Fruit fly (Drosophila melanogaster) whole organism, embryonic: ENCODE data around the gene cdi.

Experiments
- Adf1 ChIP-seq: fragments of 200-800 bp; sonication (Bioruptor generic); IDR thresholded peaks from 2 replicates; pipeline ENCODE4 v1.3.6; 2022; ENCODE audit warnings: missing biosample characterization, missing genetic modification characterization
- CG10267 ChIP-seq: fragments of 200-800 bp; sonication (Bioruptor generic); optimal IDR thresholded peaks from 2 replicates; lab custom pipeline; 2018; ENCODE audit warnings: missing biosample characterization, mild to moderate bottlenecking, missing genetic modification characterization, moderate library complexity
- CG10274 ChIP-seq: fragments of 200-800 bp; sonication (Bioruptor generic); optimal IDR thresholded peaks from 3 replicates; lab custom pipeline; 2017; ENCODE audit warnings: missing biosample characterization, mild to moderate bottlenecking, missing genetic modification characterization
- CG10654 ChIP-seq: fragments of 200-800 bp; sonication (Bioruptor generic); optimal IDR thresholded peaks from 2 replicates; lab custom pipeline; 2016; ENCODE audit warnings: missing biosample characterization, missing genetic modification characterization
- CG11456 ChIP-seq: fragments of 200-800 bp; sonication (Bioruptor generic); IDR thresholded peaks from 3 replicates; pipeline ENCODE4 v1.3.6; 2022; ENCODE audit warnings: missing biosample characterization, missing genetic modification characterization
- CG13296 ChIP-seq: fragments of 200-800 bp; sonication (Bioruptor generic); optimal IDR thresholded peaks from 3 replicates; lab custom pipeline; 2018; ENCODE audit warnings: missing biosample characterization, mild to moderate bottlenecking, missing genetic modification characterization
- CG16779 ChIP-seq: fragments of 200-800 bp; sonication (Bioruptor generic); IDR thresholded peaks from 2 replicates; pipeline ENCODE4 v1.3.6; 2022; ENCODE audit warnings: missing biosample characterization, missing genetic modification characterization
- CG17359 ChIP-seq: fragments of 200-800 bp; sonication (Bioruptor generic); optimal IDR thresholded peaks from 3 replicates; lab custom pipeline; 2018; ENCODE audit warnings: missing biosample characterization, mild to moderate bottlenecking, missing genetic modification characterization, moderate library complexity
- CG18011 ChIP-seq: fragments of 200-800 bp; sonication (Bioruptor generic); optimal IDR thresholded peaks from 2 replicates; lab custom pipeline; 2017; ENCODE audit warnings: missing biosample characterization, missing genetic modification characterization, mild to moderate bottlenecking, moderate library complexity, missing genotype
- CG2199 ChIP-seq: fragments of 200-800 bp; sonication (Bioruptor generic); IDR thresholded peaks from 3 replicates; pipeline ENCODE4 v1.3.6; 2022; ENCODE audit warnings: missing biosample characterization, missing genetic modification characterization
- CG2875 ChIP-seq: fragments of 200-800 bp; sonication (Bioruptor generic); optimal IDR thresholded peaks from 2 replicates; lab custom pipeline; 2017; ENCODE audit warnings: missing biosample characterization, mild to moderate bottlenecking, missing genetic modification characterization, missing genetic modification reagents
- CG3065 ChIP-seq: fragments of 200-800 bp; sonication (Bioruptor generic); optimal IDR thresholded peaks from 2 replicates; lab custom pipeline; 2016; ENCODE audit warnings: missing biosample characterization, missing genetic modification characterization
- CG31224 ChIP-seq: fragments of 200-800 bp; sonication (Bioruptor generic); IDR thresholded peaks from 2 replicates; pipeline ENCODE4 v1.3.6; 2022; ENCODE audit warnings: missing biosample characterization, missing genetic modification characterization
- CG32767 ChIP-seq: fragments of 200-800 bp; sonication (Bioruptor generic); IDR thresholded peaks from 2 replicates; pipeline ENCODE4 v1.3.6; 2022; ENCODE audit warnings: missing biosample characterization, missing genetic modification characterization
- CG3407 ChIP-seq: fragments of 200-800 bp; sonication (Bioruptor generic); optimal IDR thresholded peaks from 2 replicates; lab custom pipeline; 2018; ENCODE audit warnings: missing biosample characterization, mild to moderate bottlenecking, missing genetic modification characterization
- CG34224 ChIP-seq: fragments of 200-800 bp; sonication (Bioruptor generic); IDR thresholded peaks from 3 replicates; pipeline ENCODE4 v1.3.6; 2022; ENCODE audit warnings: missing biosample characterization, missing genetic modification characterization; ENCODE audit not compliant: partially characterized antibody
- CG4360 ChIP-seq: fragments of 200-800 bp; sonication (Bioruptor generic); IDR thresholded peaks from 2 replicates; pipeline ENCODE4 v1.3.6; 2022; ENCODE audit warnings: missing biosample characterization, missing genetic modification characterization
- CG6791 ChIP-seq: fragments of 200-800 bp; sonication (Bioruptor generic); IDR thresholded peaks from 3 replicates; pipeline ENCODE4 v1.3.6; 2022; ENCODE audit warnings: missing biosample characterization, missing genetic modification characterization; ENCODE audit not compliant: partially characterized antibody
- CG6813 ChIP-seq: fragments of 200-800 bp; sonication (Bioruptor generic); optimal IDR thresholded peaks from 2 replicates; lab custom pipeline; 2017; ENCODE audit warnings: missing biosample characterization, missing genetic modification characterization, mild to moderate bottlenecking, moderate library complexity, missing genetic modification reagents
- CG7372 ChIP-seq: fragments of 200-800 bp; sonication (Bioruptor generic); IDR thresholded peaks from 2 replicates; pipeline ENCODE4 v1.3.6; 2022; ENCODE audit warnings: missing biosample characterization, missing genetic modification characterization
- CG7839 ChIP-seq: fragments of 200-800 bp; sonication (Bioruptor generic); optimal IDR thresholded peaks from 3 replicates; lab custom pipeline; 2018; ENCODE audit warnings: missing biosample characterization, mild to moderate bottlenecking, missing genetic modification characterization, moderate library complexity
- CG8089 ChIP-seq: fragments of 200-800 bp; sonication (Bioruptor generic); optimal IDR thresholded peaks from 3 replicates; lab custom pipeline; 2016; ENCODE audit warnings: missing biosample characterization, missing genetic modification characterization
- CoRest ChIP-seq: fragments of 200-800 bp; sonication (Bioruptor generic); optimal IDR thresholded peaks from 3 replicates; lab custom pipeline; 2018; ENCODE audit warnings: missing biosample characterization, mild to moderate bottlenecking, missing genetic modification characterization, moderate library complexity
- Dref ChIP-seq: fragments of 200-800 bp; sonication (Bioruptor generic); IDR thresholded peaks from 2 replicates; pipeline ENCODE4 v1.3.6; 2022; ENCODE audit warnings: missing biosample characterization, missing genetic modification characterization
- Eip74EF ChIP-seq, 2 experiments: fragments of 200-800 bp in 1 of 2; fragments of >200 bp in 1 of 2; sonication (Bioruptor generic) in 1 of 2; optimal IDR thresholded peaks; 2 replicates each; lab custom pipeline; 2017 to 2019; ENCODE audit warnings: missing biosample characterization in 2 of 2, missing genetic modification characterization in 2 of 2, mild to moderate bottlenecking in 1 of 2, moderate library complexity in 1 of 2
- Lim3 ChIP-seq: fragments of 200-800 bp; sonication (Bioruptor generic); IDR thresholded peaks from 2 replicates; pipeline ENCODE4 v1.3.6; 2022; ENCODE audit warnings: missing biosample characterization, missing genetic modification characterization
- Pdp1 ChIP-seq, 2 experiments: fragments of 200-800 bp; sonication (Bioruptor generic); optimal IDR thresholded peaks; 3 replicates each; lab custom pipeline; 2016; ENCODE audit warnings: missing biosample characterization in 2 of 2, missing genetic modification characterization in 2 of 2, mild to moderate bottlenecking in 1 of 2, moderate library complexity in 1 of 2
- Stat92E ChIP-seq, 3 experiments: fragments of >200 bp in 2 of 3; fragments of 200-800 bp in 1 of 3; sonication (Bioruptor generic) in 1 of 3; optimal IDR thresholded peaks; 2 replicates each; lab custom pipeline; 2017 to 2019; ENCODE audit warnings: missing biosample characterization in 3 of 3, missing genetic modification characterization in 3 of 3, mild to moderate bottlenecking in 1 of 3, moderate library complexity in 1 of 3
- abd-A ChIP-seq: fragments of 200-800 bp; sonication (Bioruptor generic); optimal IDR thresholded peaks from 3 replicates; lab custom pipeline; 2019; ENCODE audit warnings: missing biosample characterization, mild to moderate bottlenecking, missing genetic modification characterization, moderate library complexity
- bsh ChIP-seq, 2 experiments: fragments of 200-800 bp; sonication (Bioruptor generic); optimal IDR thresholded peaks; 2 replicates each; lab custom pipeline; 2017 to 2018; ENCODE audit warnings: mild to moderate bottlenecking in 2 of 2, missing biosample characterization in 2 of 2, missing genetic modification characterization in 2 of 2, moderate library complexity in 1 of 2
- cato ChIP-seq: fragments of 200-800 bp; sonication (Bioruptor generic); optimal IDR thresholded peaks from 2 replicates; lab custom pipeline; 2016; ENCODE audit warnings: missing biosample characterization, missing genetic modification characterization, borderline replicate concordance
- chn ChIP-seq: fragments of 200-800 bp; sonication (Bioruptor generic); optimal IDR thresholded peaks from 2 replicates; lab custom pipeline; 2016; ENCODE audit warnings: missing biosample characterization, missing genetic modification characterization
- crc ChIP-seq: fragments of 200-800 bp; sonication (Bioruptor generic); optimal IDR thresholded peaks from 2 replicates; lab custom pipeline; 2016; ENCODE audit warnings: missing biosample characterization, missing genetic modification characterization
- dimm ChIP-seq: fragments of 200-800 bp; sonication (Bioruptor generic); IDR thresholded peaks from 2 replicates; pipeline ENCODE4 v1.3.6; 2022; ENCODE audit warnings: missing biosample characterization, missing genetic modification characterization
- dysf ChIP-seq: fragments of 200-800 bp; sonication (Bioruptor generic); IDR thresholded peaks from 3 replicates; pipeline ENCODE4 v1.3.6; 2022; ENCODE audit warnings: missing biosample characterization, missing genetic modification characterization
- esg ChIP-seq: fragments of 200-800 bp; sonication (Bioruptor generic); conservative IDR thresholded peaks from 2 replicates; pipeline ENCODE4 v1.3.6; 2022; ENCODE audit warnings: missing biosample characterization, missing genetic modification characterization
- hkb ChIP-seq, 2 experiments: fragments of 200-800 bp in 1 of 2; fragments of >200 bp in 1 of 2; sonication (Bioruptor generic) in 1 of 2; IDR thresholded peaks in 1 of 2; optimal IDR thresholded peaks in 1 of 2; 2 replicates each; pipeline versions ENCODE4 v1.3.6 to Lab custom; 2017 to 2022; ENCODE audit warnings: missing biosample characterization in 1 of 2, missing genetic modification characterization in 1 of 2
- mam ChIP-seq: fragments of 200-800 bp; sonication (Bioruptor generic); optimal IDR thresholded peaks from 3 replicates; lab custom pipeline; 2016; ENCODE audit warnings: missing biosample characterization, missing genetic modification characterization
- pho ChIP-seq: fragments of 200-800 bp; sonication (Bioruptor generic); optimal IDR thresholded peaks from 2 replicates; lab custom pipeline; 2016; ENCODE audit warnings: missing biosample characterization, missing genetic modification characterization
- pnt ChIP-seq: fragments of 200-800 bp; sonication (Bioruptor generic); optimal IDR thresholded peaks from 3 replicates; lab custom pipeline; 2016; ENCODE audit warnings: missing biosample characterization, missing genetic modification characterization
- rib ChIP-seq: fragments of 200-800 bp; sonication (Bioruptor generic); IDR thresholded peaks from 2 replicates; pipeline ENCODE4 v1.3.6; 2022; ENCODE audit warnings: missing biosample characterization, missing genetic modification characterization
- salm ChIP-seq: fragments of 200-800 bp; sonication (Bioruptor generic); optimal IDR thresholded peaks from 2 replicates; lab custom pipeline; 2018; ENCODE audit warnings: missing biosample characterization, mild to moderate bottlenecking, missing genetic modification characterization
- schlank ChIP-seq: fragments of 200-800 bp; sonication (Bioruptor generic); optimal IDR thresholded peaks from 2 replicates; lab custom pipeline; 2018; ENCODE audit warnings: missing biosample characterization, mild to moderate bottlenecking, missing genetic modification characterization
- sens ChIP-seq: fragments of 200-800 bp; sonication (Bioruptor generic); peaks from one replicate; lab custom pipeline; 2016; ENCODE audit warnings: missing biosample characterization, missing genetic modification characterization
- sr ChIP-seq: fragments of 200-800 bp; sonication (Bioruptor generic); IDR thresholded peaks from 3 replicates; pipeline ENCODE4 v1.3.6; 2022; ENCODE audit warnings: missing biosample characterization, missing genetic modification characterization
- wor ChIP-seq: fragments of 200-800 bp; sonication (Bioruptor generic); IDR thresholded peaks from 2 replicates; pipeline ENCODE4 v1.3.6; 2022; ENCODE audit warnings: missing biosample characterization, missing genetic modification characterization
- zfh1 ChIP-seq: fragments of 200-800 bp; sonication (Bioruptor generic); IDR thresholded peaks from 3 replicates; pipeline ENCODE4 v1.3.6; 2022; ENCODE audit warnings: missing biosample characterization, missing genetic modification characterization

Gene cdi

dm6 chr3R:19096299-19097048 lies 2.4 kb upstream of the cdi start, which contains the start of gene CG6040 (continued):
- TF ChIP-seq CG6813 = no peak
- no peak for TF ChIP-seq Stat92E (GFP tag; optimal IDR thresholded peaks at IDR 0.05; lab: Kevin White, UChicago)
- peak; percentile 21 for TF ChIP-seq cato (GFP tag; lab: Kevin White, UChicago)
- TF ChIP-seq Adf1 (GFP tag; lab: Robert Waterston, UW) = peak; percentile 32; the same call in 1 of the 2 replicates
- TF ChIP-seq CG31224 = no peak
- TF ChIP-seq CG10654 (GFP tag; lab: Kevin White, UChicago) = peak; percentile 17
- TF ChIP-seq CG4360 (GFP tag; lab: Robert Waterston, UW) = no peak
- TF ChIP-seq CG34224 (GFP tag; lab: Robert Waterston, UW) = no peak
- TF ChIP-seq CG17359 (tag; lab: Kevin White, UChicago) = peak; percentile 31
- peak; percentile 94 for TF ChIP-seq hkb (optimal IDR thresholded peaks at IDR 0.05; lab: Kevin White, UChicago)
- TF ChIP-seq hkb (GFP tag; IDR thresholded peaks at IDR 0.05; lab: Robert Waterston, UW) = peak; percentile 42; the same call in 1 of the 2 replicates
- no peak for TF ChIP-seq wor (GFP tag; lab: Robert Waterston, UW)
- 0 out of 2 replicates have a peak, but pooled peaks have one; percentile 34 for TF ChIP-seq CG16779
- TF ChIP-seq crc = peak; percentile 21
- TF ChIP-seq salm (tag; lab: Kevin White, UChicago) = no peak
- TF ChIP-seq chn (GFP tag; lab: Kevin White, UChicago) = peak; percentile 55
- peak; percentile 48; the same call in 2 of the 3 replicates for TF ChIP-seq dysf (GFP tag; lab: Robert Waterston, UW)
- no peak for TF ChIP-seq Lim3 (GFP tag; lab: Robert Waterston, UW)
- TF ChIP-seq CG10267 = peak; percentile 49
- TF ChIP-seq rib (GFP tag; lab: Robert Waterston, UW) = no peak
- no peak for TF ChIP-seq dimm (GFP tag; lab: Robert Waterston, UW)
- TF ChIP-seq sens = peak; percentile 77
- TF ChIP-seq Pdp1 (GFP tag; optimal IDR thresholded peaks at IDR 0.05; lab: Kevin White, UChicago) = peak; percentile 55 to 65
- peak; percentile 66; the same call in 2 of the 3 replicates for TF ChIP-seq CG11456 (GFP tag; lab: Robert Waterston, UW)
- TF ChIP-seq CG2199 (GFP tag; lab: Robert Waterston, UW) = 0 out of 3 replicates have a peak, but pooled peaks have one; percentile 63
- TF ChIP-seq CG7839 (tag; lab: Kevin White, UChicago) = peak; percentile 15
- peak in 1 of 2 experiments; percentile 16 for TF ChIP-seq bsh (GFP tag; optimal IDR thresholded peaks at IDR 0.05; lab: Kevin White, UChicago)
- no peak for TF ChIP-seq schlank (tag; lab: Kevin White, UChicago)
- no peak for TF ChIP-seq esg (GFP tag; lab: Robert Waterston, UW)
- no peak for TF ChIP-seq CG18011 (GFP tag; lab: Kevin White, UChicago)
- peak; percentile 24 for TF ChIP-seq CG10274 (GFP tag; lab: Kevin White, UChicago)
- 0 out of 2 replicates have a peak, but pooled peaks have one; percentile 10 for TF ChIP-seq CG7372 (GFP tag; lab: Robert Waterston, UW)
- TF ChIP-seq CG6791 = 0 out of 3 replicates have a peak, but pooled peaks have one; percentile 47
- peak; percentile 67 for TF ChIP-seq CoRest (tag; lab: Kevin White, UChicago)
- no peak for TF ChIP-seq CG32767 (GFP tag; lab: Robert Waterston, UW)
- TF ChIP-seq CG3407 = peak; percentile 17
- TF ChIP-seq Dref (GFP tag; lab: Robert Waterston, UW) = no peak
- no peak for TF ChIP-seq pnt
- TF ChIP-seq mam (GFP tag; lab: Kevin White, UChicago) = peak; percentile 46
- TF ChIP-seq sr (GFP tag; lab: Robert Waterston, UW) = no peak
- TF ChIP-seq zfh1 (GFP tag; lab: Robert Waterston, UW) = peak; percentile 51; the same call in 1 of the 3 replicates
- peak; percentile 0 for TF ChIP-seq CG13296 (GFP tag; lab: Kevin White, UChicago)
- peak; percentile 64 for TF ChIP-seq pho (GFP tag; lab: Kevin White, UChicago)
- peak; percentile 44 for TF ChIP-seq abd-A (tag; lab: Kevin White, UChicago)
- no peak for TF ChIP-seq CG2875
- peak; percentile 28 for TF ChIP-seq CG8089 (GFP tag; lab: Kevin White, UChicago)
- TF ChIP-seq Eip74EF (GFP tag; optimal IDR thresholded peaks at IDR 0.05; lab: Kevin White, UChicago) = peak in 1 of 2 experiments; percentile 13
- no peak for TF ChIP-seq CG3065
